Fruit fly (Drosophila melanogaster) whole organism, embryonic: ENCODE measurements around the gene sdt.

Source experiments
- Ada2b ChIP-seq: fragments of 200-800 bp; sonication (Bioruptor generic); IDR thresholded peaks from 2 replicates; pipeline ENCODE4 v1.3.6; 2022; ENCODE audit warnings: missing biosample characterization, missing genetic modification characterization
- Bgb ChIP-seq: fragments of 200-800 bp; sonication (Bioruptor generic); IDR thresholded peaks from 2 replicates; pipeline ENCODE4 v1.3.6; 2022; ENCODE audit warnings: missing biosample characterization, missing genetic modification characterization; ENCODE audit not compliant: partially characterized antibody
- CG1024 ChIP-seq: fragments of 200-800 bp; sonication (Bioruptor generic); IDR thresholded peaks from 2 replicates; pipeline ENCODE4 v1.3.6; 2022; ENCODE audit warnings: missing biosample characterization, missing genetic modification characterization
- CG10431 ChIP-seq: fragments of 200-800 bp; sonication (Bioruptor generic); optimal IDR thresholded peaks from 3 replicates; lab custom pipeline; 2018; ENCODE audit warnings: missing biosample characterization, mild to moderate bottlenecking, missing genetic modification characterization
- CG10565 ChIP-seq: fragments of 200-800 bp; sonication (Bioruptor generic); optimal IDR thresholded peaks from 3 replicates; lab custom pipeline; 2016; ENCODE audit warnings: missing biosample characterization, mild to moderate bottlenecking, missing genetic modification characterization
- CG10979 ChIP-seq: fragments of 200-800 bp; sonication (Bioruptor generic); optimal IDR thresholded peaks from 2 replicates; lab custom pipeline; 2018; ENCODE audit warnings: missing biosample characterization, mild to moderate bottlenecking, missing genetic modification characterization, moderate library complexity
- CG12236 ChIP-seq: fragments of 200-800 bp; sonication (Bioruptor generic); optimal IDR thresholded peaks from 2 replicates; lab custom pipeline; 2016; ENCODE audit warnings: missing biosample characterization, missing genetic modification characterization
- CG16863 ChIP-seq: fragments of 200-800 bp; sonication (Bioruptor generic); optimal IDR thresholded peaks from 3 replicates; lab custom pipeline; 2016; ENCODE audit warnings: missing biosample characterization, missing genetic modification characterization
- CG17361 ChIP-seq: fragments of 200-800 bp; sonication (Bioruptor generic); IDR thresholded peaks from 3 replicates; pipeline ENCODE4 v1.3.6; 2022; ENCODE audit warnings: missing biosample characterization, missing genetic modification characterization
- CG18599 ChIP-seq: fragments of 200-800 bp; sonication (Bioruptor generic); optimal IDR thresholded peaks from 3 replicates; lab custom pipeline; 2017; ENCODE audit warnings: missing biosample characterization, missing genetic modification characterization, mild to moderate bottlenecking, moderate library complexity, missing genetic modification reagents
- CG2129 ChIP-seq: fragments of 200-800 bp; sonication (Bioruptor generic); IDR thresholded peaks from 2 replicates; pipeline ENCODE4 v1.3.6; 2022; ENCODE audit warnings: missing biosample characterization, missing genetic modification characterization; ENCODE audit not compliant: partially characterized antibody
- CG2678 ChIP-seq: fragments of 200-800 bp; sonication (Bioruptor generic); optimal IDR thresholded peaks from 3 replicates; lab custom pipeline; 2019; ENCODE audit warnings: missing biosample characterization, mild to moderate bottlenecking, missing genetic modification characterization, moderate library complexity
- CG33557 ChIP-seq: fragments of 200-800 bp; sonication (Bioruptor generic); optimal IDR thresholded peaks from 2 replicates; lab custom pipeline; 2019; ENCODE audit warnings: missing biosample characterization, mild to moderate bottlenecking, missing genetic modification characterization, moderate library complexity
- CG3995 ChIP-seq: fragments of 200-800 bp; sonication (Bioruptor generic); optimal IDR thresholded peaks from 3 replicates; lab custom pipeline; 2016; ENCODE audit warnings: missing biosample characterization, missing genetic modification characterization
- CG4282 ChIP-seq: fragments of 200-800 bp; sonication (Bioruptor generic); optimal IDR thresholded peaks from 2 replicates; lab custom pipeline; 2016; ENCODE audit warnings: missing biosample characterization, missing genetic modification characterization
- CG6272 ChIP-seq: fragments of 200-800 bp; sonication (Bioruptor generic); IDR thresholded peaks from 2 replicates; pipeline ENCODE4 v1.3.6; 2022; ENCODE audit warnings: missing biosample characterization, missing genetic modification characterization
- CG6689 ChIP-seq: fragments of 200-800 bp; sonication (Bioruptor generic); IDR thresholded peaks from 2 replicates; pipeline ENCODE4 v1.3.6; 2022; ENCODE audit warnings: missing biosample characterization, missing genetic modification characterization
- CG6765 ChIP-seq: fragments of 200-800 bp; sonication (Bioruptor generic); optimal IDR thresholded peaks from 3 replicates; lab custom pipeline; 2017; ENCODE audit warnings: missing biosample characterization, mild to moderate bottlenecking, missing genetic modification characterization
- CG6791 ChIP-seq: fragments of 200-800 bp; sonication (Bioruptor generic); IDR thresholded peaks from 3 replicates; pipeline ENCODE4 v1.3.6; 2022; ENCODE audit warnings: missing biosample characterization, missing genetic modification characterization; ENCODE audit not compliant: partially characterized antibody
- CG7372 ChIP-seq: fragments of 200-800 bp; sonication (Bioruptor generic); IDR thresholded peaks from 2 replicates; pipeline ENCODE4 v1.3.6; 2022; ENCODE audit warnings: missing biosample characterization, missing genetic modification characterization
- CG7839 ChIP-seq: fragments of 200-800 bp; sonication (Bioruptor generic); optimal IDR thresholded peaks from 3 replicates; lab custom pipeline; 2018; ENCODE audit warnings: missing biosample characterization, mild to moderate bottlenecking, missing genetic modification characterization, moderate library complexity
- CG8089 ChIP-seq: fragments of 200-800 bp; sonication (Bioruptor generic); optimal IDR thresholded peaks from 3 replicates; lab custom pipeline; 2016; ENCODE audit warnings: missing biosample characterization, missing genetic modification characterization
- CG8388 ChIP-seq: fragments of 200-800 bp; sonication (Bioruptor generic); optimal IDR thresholded peaks from 2 replicates; lab custom pipeline; 2019; ENCODE audit warnings: missing biosample characterization, mild to moderate bottlenecking, missing genetic modification characterization, moderate library complexity
- Dad ChIP-seq: fragments of 200-800 bp; sonication (Bioruptor generic); optimal IDR thresholded peaks from 3 replicates; lab custom pipeline; 2016; ENCODE audit warnings: missing biosample characterization, missing genetic modification characterization
- Dip3 ChIP-seq: fragments of 200-800 bp; sonication (Bioruptor generic); optimal IDR thresholded peaks from 3 replicates; lab custom pipeline; 2016; ENCODE audit warnings: missing biosample characterization, missing genetic modification characterization
- Dp ChIP-seq: fragments of 200-800 bp; sonication (Bioruptor generic); optimal IDR thresholded peaks from 2 replicates; lab custom pipeline; 2018; ENCODE audit warnings: missing biosample characterization, mild to moderate bottlenecking, missing genetic modification characterization, moderate library complexity
- Hr3 ChIP-seq: fragments of 200-800 bp; sonication (Bioruptor generic); optimal IDR thresholded peaks from 3 replicates; lab custom pipeline; 2016; ENCODE audit warnings: missing biosample characterization, missing genetic modification characterization
- Lhr ChIP-seq: fragments of 200-800 bp; sonication (Bioruptor generic); optimal IDR thresholded peaks from 3 replicates; lab custom pipeline; 2017; ENCODE audit warnings: mild to moderate bottlenecking, missing biosample characterization, missing genetic modification reagents, missing genetic modification characterization
- MBD-R2 ChIP-seq: fragments of 200-800 bp; sonication (Bioruptor generic); IDR thresholded peaks from 2 replicates; pipeline ENCODE4 v1.3.6; 2022; ENCODE audit warnings: missing biosample characterization, missing genetic modification characterization
- Mad ChIP-seq: fragments of 200-800 bp; sonication (Bioruptor generic); optimal IDR thresholded peaks from 2 replicates; lab custom pipeline; 2016; ENCODE audit warnings: missing biosample characterization, missing genetic modification characterization
- Meics ChIP-seq: fragments of 200-800 bp; sonication (Bioruptor generic); optimal IDR thresholded peaks from 2 replicates; lab custom pipeline; 2017; ENCODE audit warnings: missing biosample characterization, mild to moderate bottlenecking, missing genetic modification characterization
- Poxn ChIP-seq: fragments of 200-800 bp; sonication (Bioruptor generic); IDR thresholded peaks from 2 replicates; pipeline ENCODE4 v1.3.6; 2022; ENCODE audit warnings: missing biosample characterization, missing genetic modification characterization
- Scr ChIP-seq: fragments of 200-800 bp; sonication (Bioruptor generic); IDR thresholded peaks from 2 replicates; pipeline ENCODE4 v1.3.6; 2022; ENCODE audit warnings: missing biosample characterization, missing genetic modification characterization; ENCODE audit not compliant: partially characterized antibody
- Spps ChIP-seq: fragments of 200-800 bp; sonication (Bioruptor generic); optimal IDR thresholded peaks from 2 replicates; lab custom pipeline; 2018; ENCODE audit warnings: missing biosample characterization, mild to moderate bottlenecking, missing genetic modification characterization
- TFAM ChIP-seq: fragments of 200-800 bp; sonication (Bioruptor generic); optimal IDR thresholded peaks from 2 replicates; lab custom pipeline; 2017; ENCODE audit warnings: missing biosample characterization, missing genetic modification characterization, inconsistent platforms
- Xrp1 ChIP-seq: fragments of 200-800 bp; sonication (Bioruptor generic); IDR thresholded peaks from 2 replicates; pipeline ENCODE4 v1.3.6; 2022; ENCODE audit warnings: missing biosample characterization, missing genetic modification characterization
- cas ChIP-seq: fragments of 200-800 bp; sonication (Bioruptor generic); IDR thresholded peaks from 2 replicates; pipeline ENCODE4 v1.3.6; 2022; ENCODE audit warnings: missing biosample characterization, missing genetic modification characterization
- croc ChIP-seq: fragments of 200-800 bp; sonication (Bioruptor generic); conservative IDR thresholded peaks from 3 replicates; pipeline ENCODE4 v1.3.6; 2022; ENCODE audit warnings: missing biosample characterization, missing genetic modification characterization
- dysf ChIP-seq: fragments of 200-800 bp; sonication (Bioruptor generic); IDR thresholded peaks from 3 replicates; pipeline ENCODE4 v1.3.6; 2022; ENCODE audit warnings: missing biosample characterization, missing genetic modification characterization
- gfzf ChIP-seq: fragments of 200-800 bp; sonication (Bioruptor generic); optimal IDR thresholded peaks from 2 replicates; lab custom pipeline; 2016; ENCODE audit warnings: missing biosample characterization, mild to moderate bottlenecking, missing genetic modification characterization, moderate library complexity
- klu ChIP-seq: fragments of 200-800 bp; sonication (Bioruptor generic); IDR thresholded peaks from 2 replicates; pipeline ENCODE4 v1.3.6; 2022; ENCODE audit warnings: missing biosample characterization, missing genetic modification characterization
- lbe ChIP-seq: fragments of 200-800 bp; sonication (Bioruptor generic); optimal IDR thresholded peaks from 2 replicates; lab custom pipeline; 2016; ENCODE audit warnings: missing biosample characterization, mild to moderate bottlenecking, missing genetic modification characterization
- lilli ChIP-seq: fragments of 200-800 bp; sonication (Bioruptor generic); optimal IDR thresholded peaks from 3 replicates; lab custom pipeline; 2016; ENCODE audit warnings: missing biosample characterization, missing genetic modification characterization
- pita ChIP-seq: fragments of 200-800 bp; sonication (Bioruptor generic); optimal IDR thresholded peaks from 2 replicates; lab custom pipeline; 2017; ENCODE audit warnings: missing biosample characterization, mild to moderate bottlenecking, missing genetic modification characterization
- pum ChIP-seq: fragments of 200-800 bp; sonication (Bioruptor generic); optimal IDR thresholded peaks from 2 replicates; lab custom pipeline; 2016; ENCODE audit warnings: missing biosample characterization, missing genetic modification characterization
- pzg ChIP-seq: fragments of 200-800 bp; sonication (Bioruptor generic); optimal IDR thresholded peaks from 3 replicates; lab custom pipeline; 2018; ENCODE audit warnings: missing biosample characterization, mild to moderate bottlenecking, missing genetic modification characterization, moderate library complexity
- sens-2 ChIP-seq: fragments of 200-800 bp; sonication (Bioruptor generic); IDR thresholded peaks from 2 replicates; pipeline ENCODE4 v1.3.6; 2022; ENCODE audit warnings: missing biosample characterization, missing genetic modification characterization
- trh ChIP-seq: fragments of 200-800 bp; sonication (Bioruptor generic); optimal IDR thresholded peaks from 2 replicates; lab custom pipeline; 2016; ENCODE audit warnings: missing biosample characterization, missing genetic modification characterization
- unpg ChIP-seq: fragments of 200-800 bp; sonication (Bioruptor generic); optimal IDR thresholded peaks from 3 replicates; lab custom pipeline; 2018; ENCODE audit warnings: missing biosample characterization, mild to moderate bottlenecking, missing genetic modification characterization, moderate library complexity
- zfh1 ChIP-seq: fragments of 200-800 bp; sonication (Bioruptor generic); IDR thresholded peaks from 3 replicates; pipeline ENCODE4 v1.3.6; 2022; ENCODE audit warnings: missing biosample characterization, missing genetic modification characterization

The sdt gene

dm6 chrX:8145501-8146157 lies 32.7 kb upstream of the sdt start, which contains the start of the genes alpha-PheRS and CG2129 (continued):
- TF ChIP-seq Dip3: no peak
- no peak for TF ChIP-seq Meics (GFP tag; lab: Kevin White, UChicago)
- TF ChIP-seq CG7839 (tag; lab: Kevin White, UChicago): no peak
- TF ChIP-seq Xrp1: peak; percentile 26; the same call in 1 of the 2 replicates
- no peak for TF ChIP-seq CG16863 (GFP tag; lab: Kevin White, UChicago)
- peak; percentile 32 for TF ChIP-seq lilli (GFP tag; lab: Kevin White, UChicago)
- no peak for TF ChIP-seq CG2129 (GFP tag; lab: Robert Waterston, UW)
- TF ChIP-seq pzg: peak; percentile 40
- no peak for TF ChIP-seq CG2678 (tag; lab: Kevin White, UChicago)
- peak; percentile 7 for TF ChIP-seq CG10979 (tag; lab: Kevin White, UChicago)
- TF ChIP-seq MBD-R2 (GFP tag; lab: Robert Waterston, UW): peak; percentile 76; the same call in 1 of the 2 replicates
- 0 out of 2 replicates have a peak, but pooled peaks have one; percentile 34 for TF ChIP-seq Ada2b (GFP tag; lab: Robert Waterston, UW)
- no peak for TF ChIP-seq CG1024 (GFP tag; lab: Robert Waterston, UW)
- no peak for TF ChIP-seq TFAM (GFP tag; lab: Kevin White, UChicago)
- peak; percentile 18 for TF ChIP-seq Dp
- TF ChIP-seq CG6765 (GFP tag; lab: Kevin White, UChicago): no peak
- TF ChIP-seq trh: no peak
- TF ChIP-seq Bgb: 0 out of 2 replicates have a peak, but pooled peaks have one; percentile 18
- no peak for TF ChIP-seq CG10565 (GFP tag; lab: Kevin White, UChicago)
- TF ChIP-seq pita (GFP tag; lab: Kevin White, UChicago): no peak
- TF ChIP-seq unpg: no peak
- TF ChIP-seq CG17361 (GFP tag; lab: Robert Waterston, UW): no peak; the same call in 2 of the 3 replicates
- no peak for TF ChIP-seq gfzf
- TF ChIP-seq CG33557 (GFP tag; lab: Kevin White, UChicago): peak; percentile 0
- no peak for TF ChIP-seq CG18599
- peak; percentile 1 for TF ChIP-seq Hr3
- no peak for TF ChIP-seq CG8089
- no peak for TF ChIP-seq CG6791
- no peak for TF ChIP-seq CG3995
- no peak for TF ChIP-seq CG6272 (GFP tag; lab: Robert Waterston, UW)
- TF ChIP-seq lbe (GFP tag; lab: Kevin White, UChicago): peak; percentile 4
- no peak for TF ChIP-seq cas (GFP tag; lab: Robert Waterston, UW)
- TF ChIP-seq Dad (GFP tag; lab: Kevin White, UChicago): no peak
- TF ChIP-seq CG8388 (GFP tag; lab: Kevin White, UChicago): peak; percentile 9
- no peak for TF ChIP-seq CG7372 (GFP tag; lab: Robert Waterston, UW)
- TF ChIP-seq Mad (GFP tag; lab: Kevin White, UChicago): no peak
- no peak for TF ChIP-seq Scr (GFP tag; lab: Robert Waterston, UW)
- TF ChIP-seq klu: no peak
- TF ChIP-seq dysf: peak; percentile 47; the same call in 2 of the 3 replicates
- no peak for TF ChIP-seq croc
- no peak for TF ChIP-seq zfh1 (GFP tag; lab: Robert Waterston, UW)
- TF ChIP-seq Spps (tag; lab: Kevin White, UChicago): no peak
- TF ChIP-seq pum: no peak
- no peak for TF ChIP-seq CG6689 (GFP tag; lab: Robert Waterston, UW)
- no peak for TF ChIP-seq CG12236 (GFP tag; lab: Kevin White, UChicago)
- no peak for TF ChIP-seq CG10431 (GFP tag; lab: Kevin White, UChicago)
- TF ChIP-seq Lhr (GFP tag; lab: Kevin White, UChicago): no peak
- TF ChIP-seq Poxn (GFP tag; lab: Robert Waterston, UW): no peak
- TF ChIP-seq sens-2: no peak
- no peak for TF ChIP-seq CG4282
